Worm (Caenorhabditis elegans) whole organism, L4 larva: ENCODE measurements around the gene sre-33.

Experiments used
- F44E2.7 ChIP-seq: fragments of 200-800 bp; sonication (Bioruptor generic); IDR thresholded peaks from 2 replicates; pipeline ENCODE4 v2.1.2; 2022; ENCODE audit warnings: missing genetic modification characterization, missing compliant biosample characterization
- F49E8.2 ChIP-seq: sonication (generic microtip); optimal IDR thresholded peaks from 2 replicates; lab custom pipeline; 2016; ENCODE audit warnings: missing compliant biosample characterization, mild to moderate bottlenecking, missing genetic modification characterization, borderline replicate concordance
- R02D3.7 ChIP-seq: fragments of 150-350 bp; sonication (generic microtip); optimal IDR thresholded peaks from 3 replicates; lab custom pipeline; 2014; ENCODE audit warnings: missing biosample characterization, missing genetic modification characterization
- T20F7.1 ChIP-seq: fragments of 200-800 bp; sonication (Bioruptor generic); optimal IDR thresholded peaks from 2 replicates; lab custom pipeline; 2018; ENCODE audit warnings: mild to moderate bottlenecking, missing genetic modification characterization, missing compliant biosample characterization
- T26A8.4 ChIP-seq: fragments of 200-800 bp; sonication (Bioruptor generic); IDR thresholded peaks from 2 replicates; pipeline ENCODE4 v1.3.6; 2022; ENCODE audit warnings: missing genetic modification characterization, missing compliant biosample characterization
- Y105C5A.15 ChIP-seq: fragments of 200-800 bp; sonication (Bioruptor generic); IDR thresholded peaks from 2 replicates; pipeline ENCODE4 v1.3.6; 2022; ENCODE audit warnings: missing genetic modification characterization, missing compliant biosample characterization
- ZK337.2 ChIP-seq: fragments of 200-800 bp; sonication (Bioruptor generic); IDR thresholded peaks from 2 replicates; pipeline ENCODE4 v1.3.6; 2022; ENCODE audit warnings: missing genetic modification reagents, missing genetic modification characterization, missing compliant biosample characterization
- aha-1 ChIP-seq: fragments of 150-350 bp; peaks from one replicate; lab custom pipeline; 2014; ENCODE audit warnings: missing biosample characterization, missing genetic modification characterization
- ama-1 ChIP-seq: fragments of 150-350 bp; optimal IDR thresholded peaks from 2 replicates; lab custom pipeline; 2014; ENCODE audit warnings: inconsistent platforms, mixed read lengths
- attf-4 ChIP-seq: sonication (generic microtip); optimal IDR thresholded peaks from 3 replicates; lab custom pipeline; 2017; ENCODE audit warnings: missing biosample characterization, missing genetic modification characterization
- ceh-28 ChIP-seq: fragments of 150-350 bp; optimal IDR thresholded peaks from 2 replicates; lab custom pipeline; 2014; ENCODE audit warnings: missing biosample characterization, missing genetic modification reagents, missing genetic modification characterization
- cey-2 ChIP-seq: sonication (generic microtip); optimal IDR thresholded peaks from 3 replicates; lab custom pipeline; 2017; ENCODE audit warnings: missing genetic modification characterization, mild to moderate bottlenecking, missing compliant biosample characterization, antibody characterized with exemption, borderline replicate concordance; ENCODE audit not compliant: insufficient read depth
- daf-16 ChIP-seq, 3 experiments: sonication (generic microtip); optimal IDR thresholded peaks; 2 replicates each; lab custom pipeline; 2016 to 2017; ENCODE audit warnings: missing genetic modification characterization in 3 of 3, missing genetic modification reagents in 3 of 3, mild to moderate bottlenecking in 2 of 3, missing compliant biosample characterization in 2 of 3, missing biosample characterization in 1 of 3, moderate library complexity in 1 of 3
- daf-19 ChIP-seq: fragments of 200-800 bp; sonication (Bioruptor generic); conservative IDR thresholded peaks from 2 replicates; pipeline ENCODE4 v1.3.6; 2022; ENCODE audit warnings: missing genetic modification characterization, missing compliant biosample characterization
- dpl-1 ChIP-seq: fragments of 150-350 bp; optimal IDR thresholded peaks from 2 replicates; lab custom pipeline; 2014; ENCODE audit warnings: missing biosample characterization, missing genetic modification reagents, missing genetic modification characterization
- gei-8 ChIP-seq: fragments of 200-800 bp; sonication (Bioruptor generic); optimal IDR thresholded peaks from 2 replicates; lab custom pipeline; 2018; ENCODE audit warnings: mild to moderate bottlenecking, missing genetic modification characterization, missing compliant biosample characterization
- hif-1 ChIP-seq, 2 experiments: sonication (generic microtip); optimal IDR thresholded peaks; 2 replicates each; lab custom pipeline; 2016 to 2017; ENCODE audit warnings: missing compliant biosample characterization in 2 of 2, missing genetic modification characterization in 2 of 2, missing genetic modification reagents in 2 of 2, missing genotype in 2 of 2, mild to moderate bottlenecking in 1 of 2
- hlh-30 ChIP-seq: sonication (generic microtip); optimal IDR thresholded peaks from 2 replicates; lab custom pipeline; 2017; ENCODE audit warnings: antibody characterized with exemption, mild to moderate bottlenecking, missing genetic modification characterization, missing compliant biosample characterization; ENCODE audit not compliant: insufficient read depth
- lin-29 ChIP-seq: fragments of 200-800 bp; sonication (Bioruptor generic); IDR thresholded peaks from 2 replicates; pipeline ENCODE4 v1.3.6; 2022; ENCODE audit warnings: missing genetic modification reagents, missing genetic modification characterization, missing compliant biosample characterization
- mxl-3 ChIP-seq: fragments of 200-800 bp; sonication (Bioruptor generic); optimal IDR thresholded peaks from 2 replicates; lab custom pipeline; 2018; ENCODE audit warnings: mild to moderate bottlenecking, missing genetic modification characterization, missing compliant biosample characterization
- nhr-10 ChIP-seq: fragments of 150-350 bp; optimal IDR thresholded peaks from 2 replicates; lab custom pipeline; 2014; ENCODE audit warnings: missing biosample characterization, missing genetic modification characterization
- nhr-111 ChIP-seq: fragments of 200-800 bp; sonication (Bioruptor generic); optimal IDR thresholded peaks from 2 replicates; lab custom pipeline; 2018; ENCODE audit warnings: mild to moderate bottlenecking, missing genetic modification characterization, missing compliant biosample characterization
- nhr-48 ChIP-seq: sonication (generic microtip); optimal IDR thresholded peaks from 2 replicates; lab custom pipeline; 2016; ENCODE audit warnings: mild to moderate bottlenecking, missing genetic modification characterization, missing compliant biosample characterization
- nhr-77 ChIP-seq: fragments of 150-350 bp; optimal IDR thresholded peaks from 2 replicates; lab custom pipeline; 2014; ENCODE audit warnings: missing biosample characterization, missing genetic modification characterization
- php-3 ChIP-seq: fragments of 200-800 bp; sonication (Bioruptor generic); IDR thresholded peaks from 2 replicates; pipeline ENCODE4 v1.3.6; 2022; ENCODE audit warnings: missing genetic modification reagents, missing genetic modification characterization, missing compliant biosample characterization
- rbr-2 ChIP-seq: sonication (generic microtip); optimal IDR thresholded peaks from 2 replicates; lab custom pipeline; 2016; ENCODE audit warnings: missing genotype, missing genetic modification characterization, missing compliant biosample characterization
- snpc-1.2 ChIP-seq: fragments of 200-800 bp; sonication (Bioruptor generic); IDR thresholded peaks from 2 replicates; pipeline ENCODE4 v1.3.6; 2022; ENCODE audit warnings: missing genetic modification reagents, missing genetic modification characterization, missing compliant biosample characterization
- spr-1 ChIP-seq: sonication (generic microtip); optimal IDR thresholded peaks from 2 replicates; lab custom pipeline; 2016; ENCODE audit warnings: mild to moderate bottlenecking, missing genetic modification characterization, missing compliant biosample characterization
- unc-130 ChIP-seq: sonication (generic microtip); optimal IDR thresholded peaks from 2 replicates; lab custom pipeline; 2016; ENCODE audit warnings: missing genetic modification reagents, missing genetic modification characterization, missing compliant biosample characterization
- unc-62 ChIP-seq, 3 experiments: fragments of 150-350 bp in 1 of 3; sonication (generic microtip); optimal IDR thresholded peaks in 2 of 3; peaks in 1 of 3; 1 replicate in 1 of 3; 2 replicates in 2 of 3; lab custom pipeline; 2014 to 2017; ENCODE audit warnings: missing biosample characterization in 3 of 3, missing genetic modification characterization in 3 of 3, missing genetic modification reagents in 3 of 3, missing genotype in 1 of 3
- vab-7 ChIP-seq: fragments of 200-800 bp; sonication (Bioruptor generic); IDR thresholded peaks from 2 replicates; pipeline ENCODE4 v1.3.6; 2022; ENCODE audit warnings: missing genetic modification reagents, missing genetic modification characterization, missing compliant biosample characterization
- zfp-3 ChIP-seq: fragments of 200-800 bp; sonication (Bioruptor generic); conservative IDR thresholded peaks from 2 replicates; pipeline ENCODE4 v1.3.6; 2022; ENCODE audit warnings: missing genetic modification reagents, missing genetic modification characterization, missing compliant biosample characterization
- zip-2 ChIP-seq: fragments of 150-350 bp; optimal IDR thresholded peaks from 2 replicates; lab custom pipeline; 2014; ENCODE audit warnings: missing biosample characterization, missing genetic modification characterization
- ztf-11 ChIP-seq: fragments of 150-350 bp; optimal IDR thresholded peaks from 2 replicates; lab custom pipeline; 2014; ENCODE audit warnings: missing biosample characterization, missing genetic modification characterization
- ztf-7 ChIP-seq: fragments of 150-350 bp; optimal IDR thresholded peaks from 2 replicates; lab custom pipeline; 2014; ENCODE audit warnings: missing biosample characterization, missing genetic modification characterization

The sre-33 gene

DNA sequence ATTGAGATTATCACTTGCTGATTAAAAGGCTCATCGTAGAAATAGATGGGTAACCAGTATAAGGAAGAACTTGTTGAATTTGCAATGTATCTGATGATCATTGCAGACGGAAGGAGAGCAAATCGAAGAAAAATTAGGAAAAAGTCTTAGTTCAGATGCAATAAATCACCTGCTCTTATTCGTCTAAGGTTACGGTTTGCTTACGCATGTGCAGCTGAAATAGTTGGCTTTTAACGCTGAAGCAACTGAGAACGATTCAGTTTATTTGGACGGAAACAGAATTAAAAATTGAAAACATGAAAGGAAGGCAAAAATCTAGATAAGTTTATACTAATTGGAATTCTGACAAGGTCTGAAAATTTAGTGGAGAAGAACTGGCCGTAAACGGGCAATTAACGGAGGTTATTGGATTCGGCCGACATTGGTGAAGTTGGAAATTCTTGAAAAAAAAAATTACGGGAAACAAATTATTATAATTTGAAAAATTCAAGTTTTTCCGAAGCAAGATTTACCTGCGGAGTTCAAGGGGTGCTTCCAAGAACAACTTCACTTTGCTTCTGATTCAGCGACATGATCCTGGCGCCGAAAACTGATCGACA lies at the start of gene sre-33, which contains the start of gene sre-35:
Gene sre-33 (plus strand): TSS at position 549 of the 599 bp plus-strand sequence.
Gene sre-35 (minus strand): TSS at position 101 of the 599 bp plus-strand sequence.
- TF ChIP-seq unc-130 (no peak), aha-1 (tag; lab: Kevin White, UChicago) (peak; percentile 81)

DNA sequence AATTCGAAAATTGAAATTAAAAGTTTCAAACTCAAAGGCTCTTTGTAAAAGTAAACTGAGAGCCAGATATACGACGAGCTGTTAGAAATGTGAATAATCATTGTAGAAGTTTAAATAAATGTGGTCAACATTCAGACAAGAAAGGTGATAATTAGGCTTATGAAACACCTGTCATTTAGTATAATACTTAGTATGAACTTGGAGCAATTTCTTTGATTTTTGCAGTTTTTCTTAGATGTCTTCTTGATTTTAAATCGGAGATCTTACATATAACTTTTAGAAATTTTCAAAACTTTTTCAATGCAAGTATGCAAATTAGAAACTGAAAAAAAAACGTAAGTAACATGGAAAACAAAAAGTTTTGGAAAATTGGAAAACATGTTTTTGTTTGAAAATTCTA lies 46.7 kb upstream of the sre-33 start, which contains the start of gene sre-30:
Gene sre-30 (minus strand): TSS at position 101 of the 400 bp plus-strand sequence.
- TF ChIP-seq hlh-30 (tag; lab: Kevin White, UChicago) (no peak), nhr-10 (tag; lab: Kevin White, UChicago) (no peak), nhr-77 (tag; lab: Kevin White, UChicago) (no peak), unc-130 (no peak), rbr-2 (tag; lab: Kevin White, UChicago) (no peak), vab-7 (GFP tag; lab: Robert Waterston, UW) (no peak), ZK337.2 (GFP tag; lab: Robert Waterston, UW) (no peak), F49E8.2 (tag; lab: Kevin White, UChicago) (no peak), ama-1 (lab: Kevin White, UChicago) (no peak), attf-4 (tag; lab: Kevin White, UChicago) (no peak), R02D3.7 (no peak), php-3 (GFP tag; lab: Robert Waterston, UW) (no peak)

DNA sequence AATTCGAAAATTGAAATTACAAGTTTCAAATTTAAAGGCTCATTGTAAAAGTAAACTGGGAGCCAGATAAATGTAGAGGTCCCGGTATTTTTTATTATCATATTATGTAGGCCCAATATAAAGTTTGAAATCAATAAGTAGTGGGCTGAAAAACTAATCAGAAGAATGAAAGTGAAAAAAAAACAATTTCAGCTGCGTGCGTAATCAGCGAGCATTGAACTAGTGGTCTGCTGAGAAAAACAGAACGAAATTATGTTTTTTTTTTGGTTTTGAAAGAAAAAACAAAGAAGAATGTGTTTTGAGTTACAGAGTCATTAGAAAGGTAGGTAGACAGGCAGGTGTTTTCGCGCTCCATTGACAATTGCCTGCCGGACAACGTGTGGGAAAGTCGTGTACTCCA lies 44.4 kb upstream of the sre-33 start, which contains the start of gene sre-31:
Gene sre-31 (minus strand): TSS at position 101 of the 400 bp plus-strand sequence.
- TF ChIP-seq nhr-48 (tag; lab: Kevin White, UChicago) (no peak), T26A8.4 (no peak), cey-2 (tag; lab: Kevin White, UChicago) (no peak), lin-29 (no peak), ztf-7 (tag; lab: Kevin White, UChicago) (no peak), rbr-2 (tag; lab: Kevin White, UChicago) (no peak), ceh-28 (no peak), gei-8 (GFP tag; lab: Kevin White, UChicago) (no peak), zfp-3 (no peak), R02D3.7 (no peak), F49E8.2 (tag; lab: Kevin White, UChicago) (no peak)

DNA sequence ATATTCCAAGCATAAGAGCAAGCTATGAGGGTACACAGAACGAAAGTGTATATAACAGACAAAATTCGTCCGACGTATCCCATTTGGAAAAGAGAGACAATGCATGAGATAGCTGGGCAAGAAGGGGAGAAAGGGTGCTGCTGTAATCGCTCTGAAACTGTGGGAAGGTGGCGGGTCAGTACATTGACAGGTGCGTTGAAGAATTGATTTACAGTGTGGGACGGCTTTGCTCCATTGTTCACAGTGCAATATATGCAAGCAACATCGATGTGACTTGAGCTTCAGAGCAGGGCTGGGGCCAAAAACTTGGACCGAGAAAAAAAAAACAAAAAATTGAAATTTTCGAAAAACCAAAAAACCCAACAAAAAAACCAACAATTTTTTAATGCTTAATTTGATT lies 43.0 kb upstream of the sre-33 start, which contains the start of gene F57G9.3:
Gene F57G9.3 (minus strand): TSS at position 101 of the 400 bp plus-strand sequence.
- TF ChIP-seq snpc-1.2 (GFP tag; lab: Robert Waterston, UW) = no peak
- no peak for TF ChIP-seq daf-16 (GFP tag; optimal IDR thresholded peaks at IDR 0.05; lab: Kevin White, UChicago)
- TF ChIP-seq daf-16 (tag; optimal IDR thresholded peaks at IDR 0.05; lab: Kevin White, UChicago) = no peak
- no peak for TF ChIP-seq Y105C5A.15 (GFP tag; lab: Robert Waterston, UW)
- TF ChIP-seq mxl-3 (GFP tag; lab: Kevin White, UChicago) = no peak
- TF ChIP-seq zip-2 (tag; lab: Kevin White, UChicago) = no peak
- no peak for TF ChIP-seq daf-19 (GFP tag; lab: Robert Waterston, UW)
- no peak for TF ChIP-seq hif-1 (tag; optimal IDR thresholded peaks at IDR 0.05; lab: Kevin White, UChicago)
- TF ChIP-seq spr-1 = no peak
- TF ChIP-seq dpl-1 (GFP tag; lab: Kevin White, UChicago) = no peak
- no peak for TF ChIP-seq F44E2.7

DNA sequence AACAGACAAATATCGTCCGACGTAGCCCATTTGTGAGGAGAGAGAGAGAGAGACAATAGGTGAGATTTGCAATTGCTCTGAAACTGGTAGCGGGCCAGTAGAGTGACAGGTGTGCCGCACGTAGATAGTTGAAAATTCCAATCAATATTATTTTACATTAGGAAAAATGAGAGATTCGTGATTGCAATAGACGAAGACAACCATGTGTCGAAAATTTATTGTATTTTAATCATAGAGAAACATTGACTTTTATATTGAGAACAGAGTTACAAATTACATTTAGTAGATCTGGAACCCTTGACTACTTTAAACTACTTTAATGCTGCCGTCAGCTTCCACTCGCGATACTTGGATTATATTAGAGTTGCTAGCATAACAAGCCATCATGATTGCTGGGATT lies 40.7 kb upstream of the sre-33 start, which contains the start of gene Y57A10C.1:
Gene Y57A10C.1 (minus strand): TSS at position 101 of the 400 bp plus-strand sequence.
- TF ChIP-seq php-3 (GFP tag; lab: Robert Waterston, UW) = no peak
- no peak for TF ChIP-seq nhr-111
- peak in 1 of 2 experiments; percentile 64 for TF ChIP-seq unc-62 (GFP tag; optimal IDR thresholded peaks at IDR 0.05 in 1 of 2; lab: Kevin White, UChicago)
- no peak for TF ChIP-seq unc-62 (tag; optimal IDR thresholded peaks at IDR 0.05; lab: Kevin White, UChicago)
- TF ChIP-seq ztf-11 (tag; lab: Kevin White, UChicago) = no peak
- TF ChIP-seq T20F7.1 = no peak
